Worm (Caenorhabditis elegans) whole organism, L1 larva: ENCODE data around the gene F57B9.8.

Experiments used
- Y116A8C.19 ChIP-seq: sonication (generic microtip); optimal IDR thresholded peaks from 2 replicates; lab custom pipeline; 2016; ENCODE audit warnings: missing compliant biosample characterization, missing genetic modification characterization, borderline replicate concordance
- aha-1 ChIP-seq: fragments of 150-350 bp; optimal IDR thresholded peaks from 2 replicates; lab custom pipeline; 2014; ENCODE audit warnings: missing biosample characterization, missing genetic modification characterization
- alr-1 ChIP-seq: fragments of 200-800 bp; sonication (Bioruptor generic); optimal IDR thresholded peaks from 2 replicates; lab custom pipeline; 2018; ENCODE audit warnings: borderline replicate concordance, mild to moderate bottlenecking, missing genetic modification characterization, missing compliant biosample characterization
- aly-2 ChIP-seq: fragments of 150-350 bp; optimal IDR thresholded peaks from 2 replicates; lab custom pipeline; 2014; ENCODE audit warnings: missing biosample characterization, missing genetic modification characterization
- blmp-1 ChIP-seq: fragments of 150-350 bp; optimal IDR thresholded peaks from 2 replicates; lab custom pipeline; 2014; ENCODE audit warnings: missing biosample characterization, missing genetic modification characterization
- ceh-63 ChIP-seq: fragments of 200-800 bp; sonication (Bioruptor generic); optimal IDR thresholded peaks from 2 replicates; lab custom pipeline; 2018; ENCODE audit warnings: mild to moderate bottlenecking, missing genetic modification characterization, missing compliant biosample characterization
- ceh-82 ChIP-seq, 3 experiments: fragments of 150-350 bp in 1 of 3; sonication (generic microtip) in 2 of 3; optimal IDR thresholded peaks; 2 replicates each; lab custom pipeline; 2014 to 2017; ENCODE audit warnings: missing biosample characterization in 3 of 3, missing genetic modification characterization in 3 of 3
- ceh-90 ChIP-seq: sonication (generic microtip); optimal IDR thresholded peaks from 2 replicates; lab custom pipeline; 2016; ENCODE audit warnings: missing genetic modification characterization, missing compliant biosample characterization
- ces-1 ChIP-seq: fragments of 150-350 bp; optimal IDR thresholded peaks from 2 replicates; lab custom pipeline; 2014; ENCODE audit warnings: missing biosample characterization, missing genetic modification reagents, missing genetic modification characterization
- dpl-1 ChIP-seq, 3 experiments: fragments of 150-350 bp in 2 of 3; sonication (generic microtip) in 1 of 3; optimal IDR thresholded peaks; 2 replicates each; lab custom pipeline; 2014 to 2017; ENCODE audit warnings: missing biosample characterization in 3 of 3, missing genetic modification characterization in 3 of 3, missing genetic modification reagents in 3 of 3
- efl-1 ChIP-seq, 4 experiments: fragments of 150-350 bp; optimal IDR thresholded peaks in 3 of 4; peaks in 1 of 4; 1 replicate in 1 of 4; 2 replicates in 3 of 4; lab custom pipeline; 2014; ENCODE audit warnings: missing biosample characterization in 2 of 4, missing genetic modification characterization in 2 of 4, missing genetic modification reagents in 2 of 4
- efl-3 ChIP-seq: fragments of 200-800 bp; sonication (Bioruptor generic); optimal IDR thresholded peaks from 2 replicates; lab custom pipeline; 2018; ENCODE audit warnings: mild to moderate bottlenecking, missing genetic modification characterization, missing compliant biosample characterization
- egl-27 ChIP-seq, 2 experiments: fragments of 150-350 bp in 1 of 2; sonication (generic microtip); optimal IDR thresholded peaks; 3 replicates each; lab custom pipeline; 2017 to 2018; ENCODE audit warnings: missing biosample characterization in 2 of 2, missing genetic modification characterization in 2 of 2, missing genetic modification reagents in 2 of 2
- ets-5 ChIP-seq: fragments of 200-800 bp; sonication (Bioruptor generic); IDR thresholded peaks from 2 replicates; pipeline ENCODE4 v1.3.6; 2022; ENCODE audit warnings: missing genetic modification characterization, missing compliant biosample characterization
- fkh-4 ChIP-seq: sonication (generic microtip); optimal IDR thresholded peaks from 2 replicates; lab custom pipeline; 2016; ENCODE audit warnings: missing compliant biosample characterization, missing genetic modification characterization, borderline replicate concordance
- fkh-8 ChIP-seq: sonication (generic microtip); optimal IDR thresholded peaks from 2 replicates; lab custom pipeline; 2016; ENCODE audit warnings: mild to moderate bottlenecking, missing genetic modification characterization, missing compliant biosample characterization
- hlh-4 ChIP-seq: sonication (generic microtip); optimal IDR thresholded peaks from 2 replicates; lab custom pipeline; 2016; ENCODE audit warnings: mild to moderate bottlenecking, missing genetic modification characterization, missing compliant biosample characterization
- irx-1 ChIP-seq: sonication (generic microtip); optimal IDR thresholded peaks from 2 replicates; lab custom pipeline; 2016; ENCODE audit warnings: missing genetic modification characterization, missing compliant biosample characterization
- lin-13 ChIP-seq: fragments of 150-350 bp; optimal IDR thresholded peaks from 2 replicates; lab custom pipeline; 2014; ENCODE audit warnings: missing biosample characterization, missing genetic modification reagents, missing genetic modification characterization
- lin-14 ChIP-seq: fragments of 200-800 bp; sonication (Bioruptor generic); optimal IDR thresholded peaks from 2 replicates; lab custom pipeline; 2018; ENCODE audit warnings: mild to moderate bottlenecking, missing genetic modification characterization, moderate library complexity, missing compliant biosample characterization
- lin-15B ChIP-seq: fragments of 150-350 bp; sonication (generic microtip); optimal IDR thresholded peaks from 3 replicates; lab custom pipeline; 2014; ENCODE audit warnings: missing biosample characterization, missing genetic modification characterization
- lin-35 ChIP-seq, 2 experiments: fragments of 150-350 bp; optimal IDR thresholded peaks; 2 replicates each; lab custom pipeline; 2014; ENCODE audit warnings: missing biosample characterization in 2 of 2, missing genetic modification characterization in 2 of 2, missing genetic modification reagents in 2 of 2
- lin-39 ChIP-seq: fragments of 150-350 bp; optimal IDR thresholded peaks from 2 replicates; lab custom pipeline; 2014; ENCODE audit warnings: missing biosample characterization, missing genetic modification reagents, missing genetic modification characterization
- lsy-2 ChIP-seq, 2 experiments: fragments of 150-350 bp; optimal IDR thresholded peaks; 2 replicates each; lab custom pipeline; 2014; ENCODE audit warnings: missing biosample characterization in 2 of 2, missing genetic modification characterization in 2 of 2
- mab-9 ChIP-seq: fragments of 200-800 bp; sonication (Bioruptor generic); IDR thresholded peaks from 2 replicates; pipeline ENCODE4 v1.3.6; 2022; ENCODE audit warnings: missing genetic modification reagents, missing genetic modification characterization, missing compliant biosample characterization
- mdl-1 ChIP-seq, 2 experiments: fragments of 150-350 bp; optimal IDR thresholded peaks; 2 replicates each; lab custom pipeline; 2014 to 2017; ENCODE audit warnings: missing biosample characterization in 2 of 2, missing genetic modification characterization in 2 of 2, inconsistent platforms in 1 of 2
- nhr-20 ChIP-seq: sonication (generic microtip); optimal IDR thresholded peaks from 2 replicates; lab custom pipeline; 2016; ENCODE audit warnings: mild to moderate bottlenecking, missing genetic modification characterization, missing compliant biosample characterization
- nhr-237 ChIP-seq: fragments of 150-350 bp; optimal IDR thresholded peaks from 2 replicates; lab custom pipeline; 2014; ENCODE audit warnings: missing biosample characterization, missing genetic modification characterization
- nhr-47 ChIP-seq: sonication (generic microtip); optimal IDR thresholded peaks from 2 replicates; lab custom pipeline; 2016; ENCODE audit warnings: mild to moderate bottlenecking, missing genetic modification characterization, moderate library complexity, missing compliant biosample characterization
- nhr-71 ChIP-seq: sonication (generic microtip); optimal IDR thresholded peaks from 2 replicates; lab custom pipeline; 2016; ENCODE audit warnings: mild to moderate bottlenecking, missing genetic modification characterization, moderate library complexity, missing compliant biosample characterization
- nhr-76 ChIP-seq: sonication (generic microtip); optimal IDR thresholded peaks from 2 replicates; lab custom pipeline; 2017; ENCODE audit warnings: missing biosample characterization, missing genetic modification characterization
- pax-3 ChIP-seq: fragments of 200-800 bp; sonication (Bioruptor generic); optimal IDR thresholded peaks from 2 replicates; lab custom pipeline; 2018; ENCODE audit warnings: mild to moderate bottlenecking, missing genetic modification characterization, moderate library complexity, missing compliant biosample characterization
- snpc-4 ChIP-seq: fragments of 150-350 bp; optimal IDR thresholded peaks from 2 replicates; lab custom pipeline; 2014; ENCODE audit warnings: missing biosample characterization, missing genetic modification characterization
- snu-23 ChIP-seq: sonication (generic microtip); optimal IDR thresholded peaks from 2 replicates; lab custom pipeline; 2016; ENCODE audit warnings: missing genetic modification characterization, missing compliant biosample characterization
- swsn-7 ChIP-seq: sonication (generic microtip); optimal IDR thresholded peaks from 2 replicates; lab custom pipeline; 2016; ENCODE audit warnings: missing genetic modification characterization, missing compliant biosample characterization
- tbx-2 ChIP-seq: sonication (generic microtip); optimal IDR thresholded peaks from 2 replicates; lab custom pipeline; 2016; ENCODE audit warnings: missing genetic modification characterization, missing compliant biosample characterization
- vab-15 ChIP-seq: sonication (generic microtip); optimal IDR thresholded peaks from 2 replicates; lab custom pipeline; 2017; ENCODE audit warnings: missing genotype, mild to moderate bottlenecking, missing genetic modification characterization, missing compliant biosample characterization
- xbp-1 ChIP-seq: sonication (generic microtip); optimal IDR thresholded peaks from 2 replicates; lab custom pipeline; 2016; ENCODE audit warnings: missing genetic modification characterization, missing compliant biosample characterization
- zip-4 ChIP-seq: fragments of 200-800 bp; sonication (Bioruptor generic); optimal IDR thresholded peaks from 2 replicates; lab custom pipeline; 2018; ENCODE audit warnings: mild to moderate bottlenecking, missing genetic modification characterization, moderate library complexity, missing compliant biosample characterization
- ztf-11 ChIP-seq, 2 experiments: sonication (generic microtip); optimal IDR thresholded peaks; 2 replicates each; lab custom pipeline; 2016 to 2017; ENCODE audit warnings: missing genetic modification characterization in 2 of 2, missing biosample characterization in 1 of 2, missing compliant biosample characterization in 1 of 2

F57B9.8 gene

ce11 chrIII:6958674-6959241, 23.6 kb upstream of the F57B9.8 start:
- TF ChIP-seq aly-2 (tag; lab: Kevin White, UChicago) (peak; percentile 51), lin-13 (no peak)

DNA sequence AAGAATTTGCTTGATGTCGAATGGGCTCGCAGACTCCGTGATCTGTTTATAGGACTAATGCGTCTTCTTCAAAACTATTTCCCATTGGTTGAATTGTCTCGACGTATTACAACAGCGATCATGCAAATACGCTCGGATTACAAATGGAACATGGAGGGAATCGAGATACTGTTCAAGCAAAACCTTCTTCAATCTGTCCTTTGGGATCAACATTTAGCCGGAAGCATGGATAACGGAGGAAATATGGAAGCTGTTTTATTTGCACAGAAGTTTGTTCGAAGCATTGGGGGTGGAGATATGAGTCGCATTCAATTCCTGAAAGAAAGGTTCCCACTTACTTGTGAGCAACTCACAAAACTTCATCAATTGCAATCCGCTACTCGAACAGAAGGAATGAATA, 20.6 kb upstream of the F57B9.8 start:
- TF ChIP-seq efl-1 (optimal IDR thresholded peaks at IDR 0.05; lab: Kevin White, UChicago) (no peak), efl-1 (GFP tag; optimal IDR thresholded peaks at IDR 0.05 in 1 of 2; lab: Kevin White, UChicago) (peak in 1 of 2 experiments; percentile 41), ceh-63 (GFP tag; lab: Kevin White, UChicago) (no peak)

DNA sequence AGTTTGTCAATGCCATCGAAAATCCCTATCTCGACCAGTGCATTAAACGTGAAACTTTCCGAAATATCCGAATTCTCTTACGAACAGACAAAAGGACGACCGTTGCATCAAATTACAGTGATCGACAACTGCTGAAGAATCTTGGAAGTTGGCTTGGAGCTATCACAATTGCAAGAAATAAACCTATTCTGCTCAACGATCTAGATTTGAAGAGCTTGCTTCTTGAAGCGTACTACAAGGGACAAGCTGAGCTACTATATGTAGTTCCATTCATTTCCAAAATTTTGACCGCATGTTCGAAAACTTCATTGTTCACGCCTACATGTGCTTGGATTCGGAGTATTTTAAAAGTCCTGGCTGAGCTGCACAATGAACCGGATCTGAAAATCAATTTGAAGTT, 18.9 kb upstream of the F57B9.8 start:
- TF ChIP-seq efl-1 (optimal IDR thresholded peaks at IDR 0.05; lab: Kevin White, UChicago) (no peak), efl-1 (GFP tag; optimal IDR thresholded peaks at IDR 0.05 in 1 of 2; lab: Kevin White, UChicago) (peak in 1 of 2 experiments; percentile 72), egl-27 (tag; optimal IDR thresholded peaks at IDR 0.05; lab: Kevin White, UChicago) (no peak)

DNA sequence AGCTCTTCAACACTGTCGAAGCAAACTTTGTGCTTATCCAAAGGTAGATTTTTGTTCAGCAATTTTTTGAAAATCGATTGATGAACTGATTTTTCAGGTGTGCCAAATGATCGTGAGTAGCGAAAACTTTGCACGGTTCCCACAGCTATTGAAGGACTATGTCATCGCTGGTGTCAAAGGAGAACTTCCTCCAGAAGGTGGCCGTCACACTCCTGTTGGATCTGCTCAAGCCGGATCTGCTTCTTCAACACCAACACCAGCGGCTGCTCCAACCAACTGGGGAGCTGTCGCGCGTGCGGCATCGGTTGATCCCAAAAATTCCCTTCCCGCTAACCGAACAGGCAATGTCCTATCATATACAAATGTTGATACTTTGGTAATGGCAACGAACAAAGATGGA, 18.3 kb upstream of the F57B9.8 start:
- TF ChIP-seq blmp-1 (tag; lab: Kevin White, UChicago), result no peak
- no peak for TF ChIP-seq efl-1 (optimal IDR thresholded peaks at IDR 0.05; lab: Kevin White, UChicago)
- TF ChIP-seq efl-1 (GFP tag; optimal IDR thresholded peaks at IDR 0.05 in 1 of 2; lab: Kevin White, UChicago), result peak in 1 of 2 experiments; percentile 51

ce11 chrIII:6951435-6951834, 16.3 kb upstream of the F57B9.8 start:
- no peak for TF ChIP-seq nhr-237 (tag; lab: Kevin White, UChicago)
- TF ChIP-seq vab-15 (tag; lab: Kevin White, UChicago), result no peak
- TF ChIP-seq ets-5 (GFP tag; lab: Robert Waterston, UW), result no peak
- TF ChIP-seq efl-1 (optimal IDR thresholded peaks at IDR 0.05; lab: Kevin White, UChicago), result peak in 1 of 2 experiments; percentile 25
- TF ChIP-seq efl-1 (GFP tag; optimal IDR thresholded peaks at IDR 0.05 in 1 of 2; lab: Kevin White, UChicago), result peak; percentile 11 to 48
- TF ChIP-seq lsy-2 (tag; optimal IDR thresholded peaks at IDR 0.05; lab: Kevin White, UChicago), result peak in 1 of 2 experiments; percentile 43
- TF ChIP-seq fkh-4, result no peak
- TF ChIP-seq blmp-1 (tag; lab: Kevin White, UChicago), result peak; percentile 90
- peak; percentile 54 for TF ChIP-seq lin-14 (GFP tag; lab: Kevin White, UChicago)
- TF ChIP-seq nhr-76 (tag; lab: Kevin White, UChicago), result no peak
- TF ChIP-seq nhr-71, result no peak
- no peak for TF ChIP-seq ceh-90 (tag; lab: Kevin White, UChicago)
- TF ChIP-seq lin-35 (GFP tag; optimal IDR thresholded peaks at IDR 0.05; lab: Kevin White, UChicago), result peak in 1 of 2 experiments; percentile 35
- TF ChIP-seq efl-3 (GFP tag; lab: Kevin White, UChicago), result no peak
- TF ChIP-seq tbx-2 (tag; lab: Kevin White, UChicago), result no peak
- TF ChIP-seq zip-4, result no peak
- TF ChIP-seq ceh-63 (GFP tag; lab: Kevin White, UChicago), result no peak
- peak in 1 of 3 experiments; percentile 37 for TF ChIP-seq dpl-1 (GFP tag; optimal IDR thresholded peaks at IDR 0.05; lab: Kevin White, UChicago)
- TF ChIP-seq lin-39 (tag; lab: Kevin White, UChicago), result no peak
- peak; percentile 1 for TF ChIP-seq lin-15B (tag; lab: Kevin White, UChicago)
- TF ChIP-seq snpc-4, result no peak
- no peak for TF ChIP-seq pax-3
- no peak for TF ChIP-seq fkh-8 (tag; lab: Kevin White, UChicago)
- TF ChIP-seq ztf-11 (tag; optimal IDR thresholded peaks at IDR 0.05; lab: Kevin White, UChicago), result no peak
- TF ChIP-seq mab-9 (GFP tag; lab: Robert Waterston, UW), result no peak
- no peak for TF ChIP-seq alr-1
- TF ChIP-seq Y116A8C.19 (tag; lab: Kevin White, UChicago), result no peak

ce11 chrIII:6947896-6948295, 12.8 kb upstream of the F57B9.8 start:
- TF ChIP-seq xbp-1 (tag; lab: Kevin White, UChicago), result no peak
- TF ChIP-seq aha-1 (tag; lab: Kevin White, UChicago), result no peak
- TF ChIP-seq blmp-1 (tag; lab: Kevin White, UChicago), result peak; percentile 52
- TF ChIP-seq dpl-1 (GFP tag; optimal IDR thresholded peaks at IDR 0.05; lab: Kevin White, UChicago), result no peak
- no peak for TF ChIP-seq nhr-47 (tag; lab: Kevin White, UChicago)
- no peak for TF ChIP-seq efl-1 (optimal IDR thresholded peaks at IDR 0.05; lab: Kevin White, UChicago)
- TF ChIP-seq efl-1 (GFP tag; optimal IDR thresholded peaks at IDR 0.05 in 1 of 2; lab: Kevin White, UChicago), result no peak
- no peak for TF ChIP-seq mdl-1 (tag; optimal IDR thresholded peaks at IDR 0.05; lab: Kevin White, UChicago)
- no peak for TF ChIP-seq swsn-7 (tag; lab: Kevin White, UChicago)
- no peak for TF ChIP-seq ceh-82 (tag; optimal IDR thresholded peaks at IDR 0.05; lab: Kevin White, UChicago)
- no peak for TF ChIP-seq mab-9 (GFP tag; lab: Robert Waterston, UW)
- no peak for TF ChIP-seq irx-1
- no peak for TF ChIP-seq aly-2 (tag; lab: Kevin White, UChicago)
- TF ChIP-seq nhr-76 (tag; lab: Kevin White, UChicago), result no peak
- no peak for TF ChIP-seq ces-1 (GFP tag; lab: Kevin White, UChicago)
- TF ChIP-seq nhr-20, result no peak
- no peak for TF ChIP-seq snu-23 (GFP tag; lab: Kevin White, UChicago)
- TF ChIP-seq hlh-4 (tag; lab: Kevin White, UChicago), result no peak
- TF ChIP-seq egl-27 (tag; optimal IDR thresholded peaks at IDR 0.05; lab: Kevin White, UChicago), result no peak
